Worm (Caenorhabditis elegans): ENCODE results near the gene srg-58.

- TF ChIP-seq hmg-11 (tag; optimal IDR thresholded peaks at IDR 0.05) = no peak
- no peak for TF ChIP-seq nhr-77 (tag; optimal IDR thresholded peaks at IDR 0.05)
- TF ChIP-seq zag-1 (tag; optimal IDR thresholded peaks at IDR 0.05) = no peak
- TF ChIP-seq tbx-2 (tag; optimal IDR thresholded peaks at IDR 0.05) = no peak
- no peak for TF ChIP-seq nhr-11 (tag; optimal IDR thresholded peaks at IDR 0.05)
- no peak for TF ChIP-seq pqm-1 (tag; optimal IDR thresholded peaks at IDR 0.05)
- TF ChIP-seq fkh-10 (GFP tag; optimal IDR thresholded peaks at IDR 0.05) = no peak
- no peak for TF ChIP-seq elt-3 (tag; optimal IDR thresholded peaks at IDR 0.05)
- no peak for TF ChIP-seq nhr-12 (tag; optimal IDR thresholded peaks at IDR 0.05)
- no peak for TF ChIP-seq nhr-25 (tag; optimal IDR thresholded peaks at IDR 0.05)
- no peak for TF ChIP-seq ztf-11 (tag; optimal IDR thresholded peaks at IDR 0.05)
- TF ChIP-seq ama-1 (optimal IDR thresholded peaks at IDR 0.05) = no peak
- no peak for TF ChIP-seq lin-39 (tag; optimal IDR thresholded peaks at IDR 0.05)
- no peak for TF ChIP-seq ZK546.5 (tag; optimal IDR thresholded peaks at IDR 0.05)
Observed at ce11 chrV:2780786-2781185, 21.4 kb upstream of the srg-58 start, which contains the start of gene R05D8.11.

All from whole organism, L3 larva.